Worm (Caenorhabditis elegans) whole organism, mixed stage, embryonic: ENCODE data around the gene Y71H2AM.14.

Source experiments
- M03D4.4 ChIP-seq: sonication (generic microtip); optimal IDR thresholded peaks from 2 replicates; lab custom pipeline; 2017; ENCODE audit warnings: mild to moderate bottlenecking, missing genetic modification characterization, missing compliant biosample characterization
- bed-3 ChIP-seq: fragments of 200-800 bp; sonication (Bioruptor generic); optimal IDR thresholded peaks from 3 replicates; lab custom pipeline; 2018; ENCODE audit warnings: mild to moderate bottlenecking, missing genetic modification characterization, moderate library complexity, missing compliant biosample characterization
- blmp-1 ChIP-seq: fragments of 150-350 bp; optimal IDR thresholded peaks from 2 replicates; lab custom pipeline; 2014; ENCODE audit warnings: missing biosample characterization, missing genetic modification characterization
- ceh-39 ChIP-seq: fragments of 150-350 bp; optimal IDR thresholded peaks from 2 replicates; lab custom pipeline; 2014; ENCODE audit warnings: missing biosample characterization, missing genetic modification characterization
- ceh-43 ChIP-seq: fragments of 200-800 bp; sonication (Bioruptor generic); optimal IDR thresholded peaks from 2 replicates; lab custom pipeline; 2018; ENCODE audit warnings: mild to moderate bottlenecking, missing genetic modification characterization, moderate library complexity, missing compliant biosample characterization
- ceh-83 ChIP-seq: fragments of 200-800 bp; sonication (Bioruptor generic); optimal IDR thresholded peaks from 2 replicates; lab custom pipeline; 2018; ENCODE audit warnings: mild to moderate bottlenecking, missing genetic modification characterization, missing compliant biosample characterization
- ces-1 ChIP-seq: fragments of 150-350 bp; optimal IDR thresholded peaks from 2 replicates; lab custom pipeline; 2014; ENCODE audit warnings: missing biosample characterization, missing genetic modification reagents, missing genetic modification characterization
- cnd-1 ChIP-seq: fragments of 200-800 bp; sonication (Bioruptor generic); optimal IDR thresholded peaks from 2 replicates; lab custom pipeline; 2018; ENCODE audit warnings: mild to moderate bottlenecking, missing genetic modification characterization, missing compliant biosample characterization
- drap-1 ChIP-seq: fragments of 200-800 bp; sonication (Bioruptor generic); optimal IDR thresholded peaks from 3 replicates; lab custom pipeline; 2018; ENCODE audit warnings: mild to moderate bottlenecking, missing genetic modification characterization, missing compliant biosample characterization
- elt-1 ChIP-seq: sonication (generic microtip); optimal IDR thresholded peaks from 2 replicates; lab custom pipeline; 2017; ENCODE audit warnings: missing genetic modification characterization, mild to moderate bottlenecking, missing compliant biosample characterization, antibody characterized with exemption, moderate library complexity, borderline replicate concordance; ENCODE audit not compliant: insufficient read depth
- elt-3 ChIP-seq: fragments of 150-350 bp; optimal IDR thresholded peaks from 2 replicates; lab custom pipeline; 2014; ENCODE audit warnings: missing biosample characterization, missing genetic modification characterization
- flh-1 ChIP-seq: fragments of 200-800 bp; sonication (Bioruptor generic); optimal IDR thresholded peaks from 2 replicates; lab custom pipeline; 2018; ENCODE audit warnings: mild to moderate bottlenecking, missing genetic modification characterization, moderate library complexity, missing compliant biosample characterization
- ham-2 ChIP-seq: fragments of 200-800 bp; sonication (Bioruptor generic); optimal IDR thresholded peaks from 2 replicates; lab custom pipeline; 2018; ENCODE audit warnings: mild to moderate bottlenecking, missing genetic modification characterization, missing compliant biosample characterization
- hlh-1 ChIP-seq: fragments of 150-350 bp; optimal IDR thresholded peaks from 2 replicates; lab custom pipeline; 2014; ENCODE audit warnings: missing biosample characterization, missing genetic modification reagents, missing genetic modification characterization
- lin-13 ChIP-seq: fragments of 150-350 bp; optimal IDR thresholded peaks from 2 replicates; lab custom pipeline; 2014; ENCODE audit warnings: missing biosample characterization, missing genetic modification characterization
- lin-32 ChIP-seq: fragments of 200-800 bp; sonication (Bioruptor generic); optimal IDR thresholded peaks from 2 replicates; lab custom pipeline; 2018; ENCODE audit warnings: mild to moderate bottlenecking, missing genetic modification characterization, missing compliant biosample characterization
- lsy-2 ChIP-seq: fragments of 150-350 bp; optimal IDR thresholded peaks from 2 replicates; lab custom pipeline; 2014; ENCODE audit warnings: missing biosample characterization, missing genetic modification characterization
- mab-5 ChIP-seq: fragments of 150-350 bp; optimal IDR thresholded peaks from 2 replicates; lab custom pipeline; 2014; ENCODE audit warnings: missing biosample characterization, missing genetic modification characterization
- mep-1 ChIP-seq: fragments of 150-350 bp; optimal IDR thresholded peaks from 2 replicates; lab custom pipeline; 2017; ENCODE audit warnings: missing biosample characterization, missing genetic modification reagents, missing genetic modification characterization, inconsistent platforms
- mls-2 ChIP-seq: sonication (generic microtip); optimal IDR thresholded peaks from 2 replicates; lab custom pipeline; 2016; ENCODE audit warnings: mild to moderate bottlenecking, missing genetic modification characterization, moderate library complexity, missing compliant biosample characterization
- nhr-12 ChIP-seq: fragments of 150-350 bp; optimal IDR thresholded peaks from 2 replicates; lab custom pipeline; 2014; ENCODE audit warnings: missing biosample characterization, missing genetic modification characterization
- nhr-2 ChIP-seq: fragments of 150-350 bp; optimal IDR thresholded peaks from 2 replicates; lab custom pipeline; 2014; ENCODE audit warnings: missing biosample characterization, missing genetic modification characterization
- nhr-237 ChIP-seq: fragments of 150-350 bp; optimal IDR thresholded peaks from 2 replicates; lab custom pipeline; 2014; ENCODE audit warnings: missing biosample characterization, missing genetic modification characterization
- nhr-28 ChIP-seq: fragments of 150-350 bp; optimal IDR thresholded peaks from 2 replicates; lab custom pipeline; 2014; ENCODE audit warnings: missing biosample characterization, missing genetic modification characterization
- nhr-76 ChIP-seq: sonication (generic microtip); optimal IDR thresholded peaks from 2 replicates; lab custom pipeline; 2017; ENCODE audit warnings: missing biosample characterization, missing genetic modification characterization
- pha-4 ChIP-seq: fragments of 150-350 bp; optimal IDR thresholded peaks from 2 replicates; lab custom pipeline; 2018; ENCODE audit warnings: missing biosample characterization, missing genetic modification reagents, missing genetic modification characterization
- sem-2 ChIP-seq: fragments of 200-800 bp; sonication (Bioruptor generic); optimal IDR thresholded peaks from 2 replicates; lab custom pipeline; 2018; ENCODE audit warnings: mild to moderate bottlenecking, missing genetic modification characterization, missing compliant biosample characterization
- snpc-4 ChIP-seq: fragments of 150-350 bp; optimal IDR thresholded peaks from 2 replicates; lab custom pipeline; 2014; ENCODE audit warnings: missing biosample characterization, missing genetic modification characterization
- sptf-1 ChIP-seq: sonication (generic microtip); optimal IDR thresholded peaks from 2 replicates; lab custom pipeline; 2017; ENCODE audit warnings: mild to moderate bottlenecking, missing genetic modification characterization, moderate library complexity, missing compliant biosample characterization
- tbx-8 ChIP-seq: fragments of 200-800 bp; sonication (Bioruptor generic); optimal IDR thresholded peaks from 2 replicates; lab custom pipeline; 2018; ENCODE audit warnings: mild to moderate bottlenecking, missing genetic modification characterization, moderate library complexity, missing compliant biosample characterization
- unc-120 ChIP-seq: sonication (generic microtip); optimal IDR thresholded peaks from 2 replicates; lab custom pipeline; 2017; ENCODE audit warnings: missing genetic modification characterization, missing compliant biosample characterization; ENCODE audit not compliant: poor library complexity, severe bottlenecking
- unc-39 ChIP-seq: fragments of 150-350 bp; optimal IDR thresholded peaks from 2 replicates; lab custom pipeline; 2014; ENCODE audit warnings: missing biosample characterization, missing genetic modification characterization
- unc-62 ChIP-seq: fragments of 150-350 bp; optimal IDR thresholded peaks from 2 replicates; lab custom pipeline; 2014; ENCODE audit warnings: missing biosample characterization, missing genetic modification reagents, missing genetic modification characterization
- zip-8 ChIP-seq: fragments of 150-350 bp; optimal IDR thresholded peaks from 2 replicates; lab custom pipeline; 2014; ENCODE audit warnings: missing biosample characterization, missing genetic modification characterization
- ztf-11 ChIP-seq: fragments of 150-350 bp; optimal IDR thresholded peaks from 2 replicates; lab custom pipeline; 2014; ENCODE audit warnings: missing biosample characterization, missing genetic modification characterization

The Y71H2AM.14 gene

DNA sequence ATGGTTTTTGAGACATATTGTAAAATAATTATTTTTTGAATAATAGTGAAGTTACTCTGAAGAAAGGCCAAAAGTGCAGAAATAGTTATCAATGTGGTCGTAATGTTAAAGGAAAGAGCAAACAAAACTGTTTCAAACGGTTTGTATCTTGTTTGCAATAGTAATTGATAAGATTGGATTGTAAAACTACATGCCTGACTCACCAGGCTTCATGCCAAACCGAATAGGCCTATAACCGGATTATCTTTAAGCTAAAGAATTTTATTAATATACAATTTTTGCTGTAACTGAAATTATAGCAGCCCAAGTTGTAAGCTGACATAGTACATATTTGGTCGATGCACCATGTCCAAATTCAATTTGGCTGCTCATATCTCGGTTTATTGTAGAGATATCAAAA, at the start of gene Y71H2AM.14:
Y71H2AM.14 (minus strand) TSS at position 101 of the 400 bp plus-strand sequence.
- no peak for TF ChIP-seq lsy-2 (tag; lab: Kevin White, UChicago)
- TF ChIP-seq ces-1 (GFP tag; lab: Kevin White, UChicago): no peak
- TF ChIP-seq mls-2 (tag; lab: Kevin White, UChicago): no peak
- no peak for TF ChIP-seq nhr-2 (tag; lab: Kevin White, UChicago)
- TF ChIP-seq nhr-12 (tag; lab: Kevin White, UChicago): no peak
- TF ChIP-seq nhr-237 (tag; lab: Kevin White, UChicago): no peak
- no peak for TF ChIP-seq pha-4 (tag; lab: Kevin White, UChicago)
- no peak for TF ChIP-seq unc-39 (tag; lab: Kevin White, UChicago)
- no peak for TF ChIP-seq ceh-43
- no peak for TF ChIP-seq mep-1

DNA sequence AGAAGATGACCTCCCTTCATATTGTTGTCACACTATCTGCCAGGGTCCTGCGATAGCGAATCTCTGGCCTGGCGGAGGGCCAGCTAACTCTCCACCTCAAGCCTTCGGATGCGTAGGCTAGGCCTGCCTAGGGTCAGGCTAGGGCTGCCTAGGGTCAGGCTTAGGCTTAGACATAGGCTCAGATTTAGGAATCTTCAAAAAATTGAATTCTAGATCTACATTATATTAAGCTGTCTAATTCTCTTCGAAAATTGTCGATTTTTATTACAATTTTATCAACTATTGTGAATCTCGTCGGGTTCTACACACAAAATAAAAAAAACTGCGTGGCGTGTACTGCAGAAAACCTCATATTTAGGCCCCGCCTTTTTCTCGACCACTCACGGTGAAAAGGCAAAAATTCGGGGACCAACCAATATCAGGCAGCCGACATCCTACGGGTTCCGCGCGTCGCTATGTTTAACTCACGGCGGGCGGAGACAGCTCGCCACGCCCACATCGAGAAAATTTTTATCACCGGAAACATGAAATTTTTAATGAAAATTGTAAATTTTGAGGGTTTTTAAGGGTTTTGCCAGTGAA, 49.1 kb upstream of the Y71H2AM.14 start:
- TF ChIP-seq unc-120 (tag; lab: Kevin White, UChicago) (no peak), lin-32 (GFP tag; lab: Kevin White, UChicago) (no peak), ztf-11 (tag; lab: Kevin White, UChicago) (no peak), unc-62 (GFP tag; lab: Kevin White, UChicago) (no peak), elt-1 (tag; lab: Kevin White, UChicago) (no peak), ces-1 (GFP tag; lab: Kevin White, UChicago) (no peak), nhr-2 (tag; lab: Kevin White, UChicago) (no peak), drap-1 (GFP tag; lab: Kevin White, UChicago) (no peak), ham-2 (GFP tag; lab: Kevin White, UChicago) (no peak)

DNA sequence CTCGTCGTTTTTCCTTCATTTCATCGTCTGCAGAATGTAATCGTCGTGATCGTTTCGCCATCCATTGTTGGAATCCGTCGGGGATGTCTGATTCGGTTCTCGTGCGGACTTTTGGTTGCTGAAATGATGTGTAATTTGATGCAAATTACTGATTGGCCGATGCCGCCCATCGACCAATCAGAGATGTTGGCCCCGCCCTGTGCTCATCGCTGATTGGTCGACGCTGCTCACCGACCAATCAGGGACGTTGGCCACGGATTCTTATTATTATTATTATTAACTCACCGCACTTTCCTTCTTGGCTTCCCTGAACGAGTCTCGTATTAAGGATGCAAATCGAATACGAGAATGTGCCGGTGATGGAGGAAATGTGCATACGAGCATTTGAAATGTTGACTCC, 47.6 kb upstream of the Y71H2AM.14 start:
- no peak for TF ChIP-seq cnd-1 (tag; lab: Kevin White, UChicago)
- TF ChIP-seq, all 35 proteins: peak for 0

DNA sequence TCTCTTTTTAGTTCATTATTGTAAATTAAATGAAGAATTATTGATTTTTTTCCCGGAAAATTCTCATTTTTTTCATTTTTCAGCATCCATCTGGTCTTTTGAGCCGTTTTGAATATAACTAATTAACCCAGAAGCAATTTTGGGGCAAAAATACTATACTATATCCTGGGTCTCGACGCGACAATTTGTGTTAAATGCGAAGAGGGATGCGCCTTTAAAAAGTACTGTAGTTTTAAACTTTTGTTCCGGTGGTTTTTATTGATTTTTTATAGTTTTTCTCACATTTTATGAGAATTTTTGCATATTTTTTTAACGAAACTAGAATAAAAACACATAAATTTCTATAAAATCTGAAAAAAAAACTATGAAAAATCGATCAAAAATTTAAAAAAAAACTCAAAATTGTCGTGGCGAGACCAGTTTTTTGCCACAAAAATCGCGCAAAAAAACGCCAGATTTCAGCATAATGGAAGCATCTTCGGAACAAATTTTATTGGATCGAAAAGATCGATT, 41.6 kb upstream of the Y71H2AM.14 start, which contains the start of gene tbcc-1:
tbcc-1 (plus strand) TSS at position 463 of the 513 bp plus-strand sequence.
- no peak for TF ChIP-seq nhr-76 (tag; lab: Kevin White, UChicago)
- no peak for TF ChIP-seq elt-1 (tag; lab: Kevin White, UChicago)
- TF ChIP-seq pha-4 (tag; lab: Kevin White, UChicago): no peak
- TF ChIP-seq drap-1 (GFP tag; lab: Kevin White, UChicago): no peak
- no peak for TF ChIP-seq M03D4.4 (tag; lab: Kevin White, UChicago)
- no peak for TF ChIP-seq nhr-12 (tag; lab: Kevin White, UChicago)
- no peak for TF ChIP-seq unc-62 (GFP tag; lab: Kevin White, UChicago)
- no peak for TF ChIP-seq flh-1
- TF ChIP-seq hlh-1: no peak
- no peak for TF ChIP-seq unc-39 (tag; lab: Kevin White, UChicago)
- no peak for TF ChIP-seq sptf-1 (tag; lab: Kevin White, UChicago)
- TF ChIP-seq zip-8: no peak
- TF ChIP-seq lin-32 (GFP tag; lab: Kevin White, UChicago): no peak
- no peak for TF ChIP-seq ham-2 (GFP tag; lab: Kevin White, UChicago)

DNA sequence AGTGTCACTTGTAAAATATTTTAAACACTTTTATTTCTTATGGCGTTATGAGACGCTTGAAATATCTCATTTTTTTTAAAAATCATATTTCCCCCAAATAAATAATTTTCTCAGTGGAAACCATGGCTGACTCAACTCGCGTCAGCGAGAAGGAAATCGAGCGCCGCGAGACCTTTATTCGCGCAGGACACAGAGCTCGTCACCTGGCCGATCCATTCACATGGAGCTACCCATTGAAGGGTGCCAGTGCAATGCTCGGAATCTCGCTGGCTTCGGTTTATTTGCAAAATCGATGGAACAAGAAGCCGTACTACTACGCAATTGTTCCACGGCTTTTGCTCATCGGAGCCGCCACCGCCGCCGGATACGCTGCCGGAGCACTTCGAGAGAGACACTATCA, 40.3 kb upstream of the Y71H2AM.14 start, which contains the start of gene nduc-2:
nduc-2 (plus strand) TSS at position 113 of the 400 bp plus-strand sequence.
- no peak for TF ChIP-seq M03D4.4 (tag; lab: Kevin White, UChicago)
- TF ChIP-seq cnd-1 (tag; lab: Kevin White, UChicago): no peak
- TF ChIP-seq sem-2 (GFP tag; lab: Kevin White, UChicago): no peak
- TF ChIP-seq mep-1: no peak
- no peak for TF ChIP-seq lin-32 (GFP tag; lab: Kevin White, UChicago)
- no peak for TF ChIP-seq lin-13 (tag; lab: Kevin White, UChicago)

DNA sequence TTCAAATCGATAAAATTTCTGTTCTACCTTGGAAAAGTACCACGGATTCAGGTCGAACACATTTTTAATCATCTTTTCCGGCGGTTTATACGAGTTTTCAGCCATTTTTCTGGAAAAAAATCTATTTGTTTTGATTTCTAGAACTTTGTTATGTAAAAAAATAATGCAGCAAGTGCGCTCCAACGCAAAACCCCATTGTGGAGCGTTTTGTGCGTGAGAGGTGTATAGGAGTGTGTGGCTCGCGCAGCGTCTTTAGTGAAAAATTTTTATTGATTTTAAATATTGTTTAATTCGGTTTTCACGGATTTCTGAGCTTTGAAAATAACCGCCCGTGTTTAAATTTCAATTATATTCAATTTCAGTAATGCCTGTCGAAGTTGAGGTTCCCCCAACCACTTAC, 39.4 kb upstream of the Y71H2AM.14 start, which contains the start of gene Y71H2AM.20:
Y71H2AM.20 (minus strand) TSS at position 109 of the 400 bp plus-strand sequence.
- TF ChIP-seq drap-1 (GFP tag; lab: Kevin White, UChicago) (peak; percentile 79), nhr-76 (tag; lab: Kevin White, UChicago) (no peak), mab-5 (peak; percentile 67), nhr-2 (tag; lab: Kevin White, UChicago) (peak; percentile 27), ces-1 (GFP tag; lab: Kevin White, UChicago) (peak; percentile 89), blmp-1 (peak; percentile 46), sptf-1 (tag; lab: Kevin White, UChicago) (peak; percentile 88), ceh-39 (tag; lab: Kevin White, UChicago) (peak; percentile 92), flh-1 (no peak), hlh-1 (peak; percentile 79), ztf-11 (tag; lab: Kevin White, UChicago) (peak; percentile 77), tbx-8 (GFP tag; lab: Kevin White, UChicago) (no peak), M03D4.4 (tag; lab: Kevin White, UChicago) (peak; percentile 65), nhr-237 (tag; lab: Kevin White, UChicago) (peak; percentile 96), ceh-43 (peak; percentile 60), ham-2 (GFP tag; lab: Kevin White, UChicago) (no peak), lsy-2 (tag; lab: Kevin White, UChicago) (peak; percentile 93), ceh-83 (GFP tag; lab: Kevin White, UChicago) (no peak), elt-3 (tag; lab: Kevin White, UChicago) (peak; percentile 15), pha-4 (tag; lab: Kevin White, UChicago) (peak; percentile 89), nhr-28 (tag; lab: Kevin White, UChicago) (no peak), cnd-1 (tag; lab: Kevin White, UChicago) (peak; percentile 77), unc-62 (GFP tag; lab: Kevin White, UChicago) (peak; percentile 51), bed-3 (GFP tag; lab: Kevin White, UChicago) (no peak), snpc-4 (no peak)
